Worm (Caenorhabditis elegans): ENCODE measurements around the gene C50F4.4.

- TF ChIP-seq him-1 (tag; optimal IDR thresholded peaks at IDR 0.05): no peak
- TF ChIP-seq dao-5 (tag; optimal IDR thresholded peaks at IDR 0.05): no peak
Measured at ce11 chrV:9549459-9549858, 12.9 kb downstream of the C50F4.4 start, which contains the start of gene nstp-10.
